ENCODE assay signal across 1 fruit fly cellular context in genomic region chr2L:19133465-19134365, dm6.
TF ChIP-seq lines count a peak whose summit lies in the region.

Gene brat, plus strand, starts transcription at chr2L:19133816.

TF ChIP-seq in whole organism, embryonic, 481 proteins besides CTCF, POLR2A, EP300 and RAD21 (continued from another document):
- TF ChIP-seq HLHmδ (GFP tag; optimal IDR thresholded peaks at IDR 0.05; lab: Kevin White, UChicago) (no peak), CG4282 (GFP tag; optimal IDR thresholded peaks at IDR 0.05; lab: Kevin White, UChicago) (no peak), so (GFP tag; IDR thresholded peaks at IDR 0.05; lab: Robert Waterston, UW) (no peak), ci (GFP tag; IDR thresholded peaks at IDR 0.05; lab: Robert Waterston, UW) (peak; percentile 21; the same call in 1 of the 3 replicates), schlank (tag; optimal IDR thresholded peaks at IDR 0.05; lab: Kevin White, UChicago) (no peak), CG3995 (GFP tag; optimal IDR thresholded peaks at IDR 0.05; lab: Kevin White, UChicago) (peak; percentile 65), ara (GFP tag; IDR thresholded peaks at IDR 0.05; lab: Robert Waterston, UW) (no peak), chn (GFP tag; optimal IDR thresholded peaks at IDR 0.05; lab: Kevin White, UChicago) (peak; percentile 5), CG6854 (GFP tag; optimal IDR thresholded peaks at IDR 0.05; lab: Kevin White, UChicago) (no peak), gro (GFP tag; optimal IDR thresholded peaks at IDR 0.05; lab: Kevin White, UChicago) (no peak)
